Fruit fly (Drosophila melanogaster) Kc167 (cell line): ENCODE results near the gene Gfat1.

Source experiments
- Myc ChIP-seq: fragments of >200 bp; optimal IDR thresholded peaks from 2 replicates; lab custom pipeline; 2017; ENCODE audit warnings: missing external identifiers
- h ChIP-seq: fragments of >200 bp; optimal IDR thresholded peaks from 3 replicates; lab custom pipeline; 2018; ENCODE audit warnings: missing external identifiers
- psq ChIP-seq: fragments of >200 bp; optimal IDR thresholded peaks from 2 replicates; lab custom pipeline; 2017; ENCODE audit warnings: missing external identifiers
- ttk ChIP-seq: sonication (Bioruptor generic); optimal IDR thresholded peaks from 2 replicates; lab custom pipeline; 2017; ENCODE audit warnings: missing external identifiers

DNA sequence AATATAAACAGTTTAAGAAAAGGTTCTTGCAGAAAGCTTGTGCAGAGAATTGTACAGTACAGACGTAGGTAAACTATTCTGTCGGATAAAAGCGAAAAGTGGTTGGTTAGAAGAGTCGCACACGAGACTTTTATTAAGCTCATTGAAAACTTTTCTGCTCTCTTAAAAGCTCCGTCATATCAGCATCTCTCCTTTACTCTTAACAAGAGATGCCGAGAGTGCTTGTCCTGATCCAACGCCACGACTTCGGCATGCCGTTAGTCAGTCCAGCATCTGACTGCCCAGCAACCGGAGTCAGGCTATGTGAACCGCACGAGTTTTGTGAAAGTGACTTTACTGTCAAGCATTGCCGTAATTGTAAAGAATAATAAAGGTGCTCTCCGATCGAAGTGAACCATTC, 48.6 kb upstream of the Gfat1 start, which contains the start of gene CG42402:
- TF ChIP-seq Myc: no peak
- TF ChIP-seq h: no peak
- no peak for TF ChIP-seq psq (lab: Kevin White, UChicago)
- no peak for TF ChIP-seq ttk
